Worm (Caenorhabditis elegans) whole organism, L4 larva: ENCODE data around the gene F38E9.4.

ENCODE experiments used
- Y105C5A.15 ChIP-seq: fragments of 200-800 bp; sonication (Bioruptor generic); IDR thresholded peaks from 2 replicates; pipeline ENCODE4 v1.3.6; 2022; ENCODE audit warnings: missing genetic modification characterization, missing compliant biosample characterization
- aha-1 ChIP-seq: fragments of 150-350 bp; peaks from one replicate; lab custom pipeline; 2014; ENCODE audit warnings: missing biosample characterization, missing genetic modification characterization
- ceh-44 ChIP-seq: fragments of 200-800 bp; sonication (Bioruptor generic); IDR thresholded peaks from 2 replicates; pipeline ENCODE4 v1.3.6; 2022; ENCODE audit warnings: missing genetic modification reagents, missing genetic modification characterization, missing compliant biosample characterization
- ces-1 ChIP-seq: fragments of 150-350 bp; sonication (generic microtip); optimal IDR thresholded peaks from 4 replicates; lab custom pipeline; 2014; ENCODE audit warnings: missing biosample characterization, missing genetic modification reagents, missing genetic modification characterization
- duxl-1 ChIP-seq: sonication (generic microtip); optimal IDR thresholded peaks from 2 replicates; lab custom pipeline; 2016; ENCODE audit warnings: mild to moderate bottlenecking, missing genetic modification characterization, moderate library complexity, missing compliant biosample characterization; ENCODE audit not compliant: poor library complexity
- fkh-10 ChIP-seq: fragments of 150-350 bp; optimal IDR thresholded peaks from 2 replicates; lab custom pipeline; 2014; ENCODE audit warnings: missing biosample characterization, missing genetic modification reagents, missing genetic modification characterization
- mdl-1 ChIP-seq, 2 experiments: fragments of 150-350 bp in 1 of 2; sonication (generic microtip) in 1 of 2; optimal IDR thresholded peaks; 2 replicates each; lab custom pipeline; 2014 to 2017; ENCODE audit warnings: missing biosample characterization in 2 of 2, missing genetic modification characterization in 2 of 2
- nhr-11 ChIP-seq: fragments of 150-350 bp; optimal IDR thresholded peaks from 2 replicates; lab custom pipeline; 2014; ENCODE audit warnings: missing biosample characterization, missing genetic modification characterization
- nhr-237 ChIP-seq: sonication (generic microtip); optimal IDR thresholded peaks from 2 replicates; lab custom pipeline; 2017; ENCODE audit warnings: missing biosample characterization, missing genetic modification characterization
- rbr-2 ChIP-seq: sonication (generic microtip); optimal IDR thresholded peaks from 2 replicates; lab custom pipeline; 2016; ENCODE audit warnings: missing genotype, missing genetic modification characterization, missing compliant biosample characterization
- unc-62 ChIP-seq, 3 experiments: fragments of 150-350 bp in 1 of 3; sonication (generic microtip); optimal IDR thresholded peaks in 2 of 3; peaks in 1 of 3; 1 replicate in 1 of 3; 2 replicates in 2 of 3; lab custom pipeline; 2014 to 2017; ENCODE audit warnings: missing biosample characterization in 3 of 3, missing genetic modification characterization in 3 of 3, missing genetic modification reagents in 3 of 3, missing genotype in 1 of 3
- zag-1 ChIP-seq: fragments of 150-350 bp; optimal IDR thresholded peaks from 2 replicates; lab custom pipeline; 2014; ENCODE audit warnings: missing biosample characterization, missing genetic modification characterization

DNA sequence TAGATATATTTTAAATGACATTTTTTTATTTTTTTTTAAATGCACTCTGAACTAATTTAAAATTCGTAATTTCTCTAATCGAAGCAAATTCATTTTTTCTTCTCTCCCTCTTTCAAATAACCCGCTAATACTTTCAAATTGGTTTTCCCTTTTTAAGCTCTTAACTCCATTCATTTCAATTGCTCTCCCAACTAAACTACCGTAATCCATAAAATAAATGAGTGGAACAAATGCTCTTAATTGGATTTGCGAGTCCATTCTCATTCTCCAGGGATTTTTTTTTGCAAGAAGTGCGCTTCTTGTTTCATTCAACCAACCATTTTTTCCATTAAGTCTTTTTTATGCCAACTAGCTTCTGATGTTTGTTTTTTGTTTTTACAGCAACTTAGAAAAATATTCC, 29.3 kb downstream of the F38E9.4 start:
- TF ChIP-seq nhr-237 (tag; lab: Kevin White, UChicago) (no peak), nhr-11 (tag; lab: Kevin White, UChicago) (no peak), zag-1 (no peak), rbr-2 (tag; lab: Kevin White, UChicago) (no peak), duxl-1 (tag; lab: Kevin White, UChicago) (no peak), aha-1 (tag; lab: Kevin White, UChicago) (no peak), fkh-10 (GFP tag; lab: Kevin White, UChicago) (no peak), mdl-1 (tag; optimal IDR thresholded peaks at IDR 0.05; lab: Kevin White, UChicago) (no peak), Y105C5A.15 (GFP tag; lab: Robert Waterston, UW) (no peak), unc-62 (GFP tag; optimal IDR thresholded peaks at IDR 0.05 in 1 of 2; lab: Kevin White, UChicago) (no peak), unc-62 (tag; optimal IDR thresholded peaks at IDR 0.05; lab: Kevin White, UChicago) (no peak), ceh-44 (GFP tag; lab: Robert Waterston, UW) (no peak), ces-1 (no peak)
